Worm (Caenorhabditis elegans) whole organism, L4 larva: ENCODE measurements around the gene cpr-1.

ENCODE experiments used
- T20F7.1 ChIP-seq: fragments of 200-800 bp; sonication (Bioruptor generic); optimal IDR thresholded peaks from 2 replicates; lab custom pipeline; 2018; ENCODE audit warnings: mild to moderate bottlenecking, missing genetic modification characterization, missing compliant biosample characterization
- Y75B8A.6 ChIP-seq: fragments of 200-800 bp; sonication (Bioruptor generic); IDR thresholded peaks from 2 replicates; pipeline ENCODE4 v1.3.6; 2022; ENCODE audit warnings: missing genetic modification reagents, missing genetic modification characterization, missing compliant biosample characterization
- ceh-28 ChIP-seq: fragments of 150-350 bp; optimal IDR thresholded peaks from 2 replicates; lab custom pipeline; 2014; ENCODE audit warnings: missing biosample characterization, missing genetic modification reagents, missing genetic modification characterization
- cey-2 ChIP-seq: sonication (generic microtip); optimal IDR thresholded peaks from 3 replicates; lab custom pipeline; 2017; ENCODE audit warnings: missing genetic modification characterization, mild to moderate bottlenecking, missing compliant biosample characterization, antibody characterized with exemption, borderline replicate concordance; ENCODE audit not compliant: insufficient read depth
- dve-1 ChIP-seq: sonication (generic microtip); optimal IDR thresholded peaks from 2 replicates; lab custom pipeline; 2017; ENCODE audit warnings: antibody characterized with exemption, mild to moderate bottlenecking, missing genetic modification characterization, missing compliant biosample characterization; ENCODE audit not compliant: insufficient read depth
- hlh-11 ChIP-seq: fragments of 200-800 bp; sonication (Bioruptor generic); optimal IDR thresholded peaks from 2 replicates; lab custom pipeline; 2018; ENCODE audit warnings: mild to moderate bottlenecking, missing genetic modification characterization, missing compliant biosample characterization
- lin-15B ChIP-seq: fragments of 150-350 bp; sonication (generic microtip); optimal IDR thresholded peaks from 3 replicates; lab custom pipeline; 2014; ENCODE audit warnings: missing biosample characterization, missing genetic modification characterization
- lin-29 ChIP-seq: fragments of 200-800 bp; sonication (Bioruptor generic); IDR thresholded peaks from 2 replicates; pipeline ENCODE4 v1.3.6; 2022; ENCODE audit warnings: missing genetic modification reagents, missing genetic modification characterization, missing compliant biosample characterization
- lir-3 ChIP-seq: sonication (generic microtip); optimal IDR thresholded peaks from 2 replicates; lab custom pipeline; 2016; ENCODE audit warnings: mild to moderate bottlenecking, missing genetic modification characterization, missing compliant biosample characterization
- madf-9 ChIP-seq: fragments of 200-800 bp; sonication (Bioruptor generic); conservative IDR thresholded peaks from 2 replicates; pipeline ENCODE4 v1.3.6; 2022; ENCODE audit warnings: missing genetic modification reagents, missing genetic modification characterization, missing compliant biosample characterization
- mes-2 ChIP-seq: sonication (generic microtip); optimal IDR thresholded peaks from 2 replicates; lab custom pipeline; 2016; ENCODE audit warnings: missing genotype, mild to moderate bottlenecking, missing genetic modification characterization, missing compliant biosample characterization; ENCODE audit not compliant: poor library complexity, severe bottlenecking
- nhr-237 ChIP-seq: sonication (generic microtip); optimal IDR thresholded peaks from 2 replicates; lab custom pipeline; 2017; ENCODE audit warnings: missing biosample characterization, missing genetic modification characterization
- nhr-42 ChIP-seq: fragments of 200-800 bp; sonication (Bioruptor generic); IDR thresholded peaks from 2 replicates; pipeline ENCODE4 v1.3.6; 2022; ENCODE audit warnings: missing genetic modification characterization, missing compliant biosample characterization
- pha-4 ChIP-seq, 2 experiments: fragments of 150-350 bp in 1 of 2; fragments of 200-800 bp in 1 of 2; sonication (Bioruptor generic) in 1 of 2; IDR thresholded peaks in 1 of 2; optimal IDR thresholded peaks in 1 of 2; 2 replicates each; pipeline versions ENCODE4 v1.3.6 to Lab custom; 2014 to 2022; ENCODE audit warnings: missing genetic modification characterization in 2 of 2, missing genetic modification reagents in 2 of 2, missing biosample characterization in 1 of 2, missing compliant biosample characterization in 1 of 2
- set-16 ChIP-seq: fragments of 200-800 bp; sonication (Bioruptor generic); IDR thresholded peaks from 2 replicates; pipeline ENCODE4 v1.3.6; 2022; ENCODE audit warnings: missing genetic modification reagents, missing genetic modification characterization, missing compliant biosample characterization
- tra-1 ChIP-seq: fragments of 200-800 bp; sonication (Bioruptor generic); IDR thresholded peaks from 2 replicates; pipeline ENCODE4 v1.3.6; 2022; ENCODE audit warnings: missing genetic modification reagents, missing genetic modification characterization, missing compliant biosample characterization
- zfp-2 ChIP-seq: sonication (generic microtip); optimal IDR thresholded peaks from 2 replicates; lab custom pipeline; 2016; ENCODE audit warnings: mild to moderate bottlenecking, missing genetic modification characterization, missing compliant biosample characterization
- zip-2 ChIP-seq: fragments of 150-350 bp; optimal IDR thresholded peaks from 2 replicates; lab custom pipeline; 2014; ENCODE audit warnings: missing biosample characterization, missing genetic modification characterization

The cpr-1 gene

ce11 chrV:12025683-12026082, 50.3 kb downstream of the cpr-1 start (continued):
- no peak for TF ChIP-seq madf-9
- no peak for TF ChIP-seq pha-4 (GFP tag; IDR thresholded peaks at IDR 0.05; lab: Robert Waterston, UW)
- no peak for TF ChIP-seq pha-4 (tag; optimal IDR thresholded peaks at IDR 0.05; lab: Kevin White, UChicago)
- no peak for TF ChIP-seq set-16 (GFP tag; lab: Robert Waterston, UW)
- TF ChIP-seq tra-1 = no peak
- no peak for TF ChIP-seq lir-3 (tag; lab: Kevin White, UChicago)
- no peak for TF ChIP-seq nhr-237 (tag; lab: Kevin White, UChicago)
- no peak for TF ChIP-seq zfp-2
- no peak for TF ChIP-seq nhr-42 (GFP tag; lab: Robert Waterston, UW)
- TF ChIP-seq mes-2 (tag; lab: Kevin White, UChicago) = no peak
- TF ChIP-seq Y75B8A.6 (GFP tag; lab: Robert Waterston, UW) = no peak
- TF ChIP-seq T20F7.1 = no peak
- no peak for TF ChIP-seq lin-15B (tag; lab: Kevin White, UChicago)
- TF ChIP-seq hlh-11 (tag; lab: Kevin White, UChicago) = no peak
- no peak for TF ChIP-seq cey-2 (tag; lab: Kevin White, UChicago)
- no peak for TF ChIP-seq zip-2 (tag; lab: Kevin White, UChicago)
- TF ChIP-seq lin-29 (GFP tag; lab: Robert Waterston, UW) = no peak
- no peak for TF ChIP-seq dve-1 (tag; lab: Kevin White, UChicago)
- TF ChIP-seq ceh-28 (tag; lab: Kevin White, UChicago) = no peak
